Worm (Caenorhabditis elegans): ENCODE data around the gene C55A6.4.
A peak's percentile ranks its signal among the peaks of the same experiment; 100 is the strongest.

Gene C55A6.4

ce11 chrV:11516141-11516591 lies 1.5 kb downstream of the C55A6.4 start, which contains the start of gene sdz-8:
Gene sdz-8 (minus strand): TSS chrV:11516191.
- TF ChIP-seq lin-14 (GFP tag; optimal IDR thresholded peaks at IDR 0.05) (peak; percentile 26), ama-1 (optimal IDR thresholded peaks at IDR 0.05) (no peak), egl-13 (tag; optimal IDR thresholded peaks at IDR 0.05) (no peak), efl-1 (optimal IDR thresholded peaks at IDR 0.05) (no peak), efl-1 (GFP tag; optimal IDR thresholded peaks at IDR 0.05 in 1 of 2) (peak in 1 of 2 experiments; percentile 58), skn-1 (tag; optimal IDR thresholded peaks at IDR 0.05) (peak; percentile 93)

ce11 chrV:11515145-11515544 lies 2.5 kb downstream of the C55A6.4 start:
- TF ChIP-seq mdl-1 (tag; optimal IDR thresholded peaks at IDR 0.05) (no peak), efl-1 (optimal IDR thresholded peaks at IDR 0.05) (no peak), efl-1 (GFP tag; optimal IDR thresholded peaks at IDR 0.05 in 1 of 2) (peak in 1 of 2 experiments; percentile 31), sptf-1 (tag; optimal IDR thresholded peaks at IDR 0.05) (no peak), dsc-1 (tag; optimal IDR thresholded peaks at IDR 0.05) (peak; percentile 21), zip-4 (GFP tag; optimal IDR thresholded peaks at IDR 0.05) (no peak), ztf-4 (tag; optimal IDR thresholded peaks at IDR 0.05) (no peak)

ce11 chrV:11514677-11515076 lies 3.0 kb downstream of the C55A6.4 start, which contains the start of gene C55A6.6:
Gene C55A6.6 (minus strand): TSS chrV:11514737.
- no peak for TF ChIP-seq blmp-1 (tag; optimal IDR thresholded peaks at IDR 0.05)

ce11 chrV:11513432-11513831 lies 4.3 kb downstream of the C55A6.4 start, which contains the start of gene C55A6.3:
Gene C55A6.3 (minus strand): TSS chrV:11513532.
- no peak for TF ChIP-seq nhr-71 (tag; optimal IDR thresholded peaks at IDR 0.05)
- no peak for TF ChIP-seq unc-98 (GFP tag; IDR thresholded peaks at IDR 0.05)
- TF ChIP-seq C04F5.9 (tag; optimal IDR thresholded peaks at IDR 0.05) = no peak
- no peak for TF ChIP-seq hpl-2 (GFP tag; optimal IDR thresholded peaks at IDR 0.05)
- no peak for TF ChIP-seq elt-2 (tag; optimal IDR thresholded peaks at IDR 0.05)
- no peak for TF ChIP-seq ces-1 (GFP tag; optimal IDR thresholded peaks at IDR 0.05)
- no peak for TF ChIP-seq ztf-11 (tag; optimal IDR thresholded peaks at IDR 0.05)
- TF ChIP-seq nhr-20 (tag; optimal IDR thresholded peaks at IDR 0.05) = no peak
- no peak for TF ChIP-seq unc-130 (tag; optimal IDR thresholded peaks at IDR 0.05)
- TF ChIP-seq vab-15 (tag; optimal IDR thresholded peaks at IDR 0.05) = no peak
- TF ChIP-seq egl-27 (tag; optimal IDR thresholded peaks at IDR 0.05) = no peak
- TF ChIP-seq snu-23 (GFP tag; optimal IDR thresholded peaks at IDR 0.05) = no peak
- TF ChIP-seq nhr-77 (tag; optimal IDR thresholded peaks at IDR 0.05) = no peak
- TF ChIP-seq zag-1 (tag; optimal IDR thresholded peaks at IDR 0.05) = no peak
- TF ChIP-seq ceh-8 (GFP tag; optimal IDR thresholded peaks at IDR 0.05) = no peak
- TF ChIP-seq ets-5 (GFP tag; IDR thresholded peaks at IDR 0.05) = no peak
- TF ChIP-seq ceh-82 (tag; optimal IDR thresholded peaks at IDR 0.05) = no peak
- no peak for TF ChIP-seq ceh-63 (GFP tag; optimal IDR thresholded peaks at IDR 0.05)
- no peak for TF ChIP-seq nhr-19 (GFP tag; conservative IDR thresholded peaks at IDR 0.05)
- no peak for TF ChIP-seq dpl-1 (GFP tag; optimal IDR thresholded peaks at IDR 0.05)

ce11 chrV:11508773-11509172 lies 8.9 kb downstream of the C55A6.4 start, which contains the start of gene ttll-5:
Gene ttll-5 (plus strand): TSS chrV:11509060.
- TF ChIP-seq nhr-85 (tag) = peak; percentile 77
- no peak for TF ChIP-seq mef-2 (tag; optimal IDR thresholded peaks at IDR 0.05)
- TF ChIP-seq blmp-1 (tag; optimal IDR thresholded peaks at IDR 0.05) = peak; percentile 62
- TF ChIP-seq unc-130 (tag; optimal IDR thresholded peaks at IDR 0.05) = no peak
- peak; percentile 7 for TF ChIP-seq nhr-20 (tag; optimal IDR thresholded peaks at IDR 0.05)
- TF ChIP-seq skn-1 (tag; optimal IDR thresholded peaks at IDR 0.05) = peak; percentile 21
- TF ChIP-seq nhr-12 (tag; optimal IDR thresholded peaks at IDR 0.05) = no peak
- TF ChIP-seq snu-23 (GFP tag; optimal IDR thresholded peaks at IDR 0.05) = peak; percentile 5
- peak; percentile 55 for TF ChIP-seq lin-14 (GFP tag; optimal IDR thresholded peaks at IDR 0.05)
- TF ChIP-seq efl-1 (optimal IDR thresholded peaks at IDR 0.05) = no peak
- TF ChIP-seq efl-1 (GFP tag; optimal IDR thresholded peaks at IDR 0.05 in 1 of 2) = peak in 1 of 2 experiments; percentile 70
- TF ChIP-seq pag-3 (tag; optimal IDR thresholded peaks at IDR 0.05; ENCODE audit: borderline replicate concordance, insufficient read depth) = peak; percentile 57
- no peak for TF ChIP-seq pax-3 (tag; optimal IDR thresholded peaks at IDR 0.05)
- TF ChIP-seq sup-37 (GFP tag; optimal IDR thresholded peaks at IDR 0.05) = no peak
- TF ChIP-seq ztf-11 (tag; optimal IDR thresholded peaks at IDR 0.05) = no peak
- peak in 3 of 6 experiments; percentile 6 to 62 (median 62) for TF ChIP-seq elt-3 (tag; optimal IDR thresholded peaks at IDR 0.05)

Data from whole organism, L1 larva.